Worm (Caenorhabditis elegans): ENCODE results near the gene stn-2.

- TF ChIP-seq mdl-1 (tag; optimal IDR thresholded peaks at IDR 0.05) = no peak
- TF ChIP-seq aha-1 (tag; optimal IDR thresholded peaks at IDR 0.05) = no peak
- TF ChIP-seq fos-1 (tag; optimal IDR thresholded peaks at IDR 0.05) = no peak
- no peak for TF ChIP-seq dpl-1 (GFP tag; optimal IDR thresholded peaks at IDR 0.05)
- no peak for TF ChIP-seq lin-35 (GFP tag; optimal IDR thresholded peaks at IDR 0.05)
- no peak for TF ChIP-seq hpl-2 (GFP tag; optimal IDR thresholded peaks at IDR 0.05)
- TF ChIP-seq ceh-82 (tag; optimal IDR thresholded peaks at IDR 0.05) = no peak
- no peak for TF ChIP-seq snpc-4 (tag; optimal IDR thresholded peaks at IDR 0.05)
- TF ChIP-seq egl-13 (tag; optimal IDR thresholded peaks at IDR 0.05) = no peak
- TF ChIP-seq unc-62 (GFP tag; optimal IDR thresholded peaks at IDR 0.05) = no peak
- TF ChIP-seq vab-15 (tag; optimal IDR thresholded peaks at IDR 0.05) = no peak
Observed at ce11 chrX:7638790-7639189, 41.6 kb downstream of the stn-2 start.

All from whole organism, L1 larva.